Worm (Caenorhabditis elegans): ENCODE measurements around the gene dgk-4.

dgk-4 gene

DNA sequence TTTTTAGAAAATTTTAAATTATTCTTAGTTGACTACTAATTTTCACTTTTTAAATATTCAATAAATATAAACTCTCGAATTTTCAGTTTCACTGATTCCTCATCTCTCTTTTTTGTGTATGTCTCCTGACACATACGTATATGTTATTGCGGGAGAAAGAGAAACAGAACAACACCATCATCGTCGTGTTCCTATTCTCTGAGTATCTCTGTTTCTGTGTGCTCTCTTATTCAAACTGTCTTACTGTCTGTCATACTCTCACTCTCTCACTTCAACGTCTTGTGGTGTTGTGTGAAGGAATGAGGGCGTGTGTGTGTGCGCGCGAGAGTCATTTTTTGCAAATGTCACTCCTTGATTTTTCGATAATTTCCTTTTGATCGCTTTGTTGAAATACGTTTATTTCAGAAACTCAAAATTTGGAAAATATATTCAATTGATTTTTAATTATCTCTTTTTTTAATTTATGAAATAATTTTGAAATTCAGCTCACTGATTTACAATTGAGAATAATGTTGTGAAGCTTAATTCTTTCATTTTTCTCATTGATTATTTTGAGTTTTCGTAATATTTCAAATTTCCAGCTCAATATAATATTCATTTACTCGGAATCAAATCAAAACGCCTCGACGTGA lies 10.9 kb upstream of the dgk-4 start, which contains the start of gene lin-49:
lin-49 (plus strand) TSS at position 582 of the 632 bp plus-strand sequence.
- TF ChIP-seq K02D7.2 (tag; optimal IDR thresholded peaks at IDR 0.05) (no peak), ceh-31 (tag; optimal IDR thresholded peaks at IDR 0.05) (peak; percentile 43), ama-1 (optimal IDR thresholded peaks at IDR 0.05) (no peak), npax-4 (tag; optimal IDR thresholded peaks at IDR 0.05) (no peak), C38D4.7 (GFP tag; optimal IDR thresholded peaks at IDR 0.05) (no peak), unc-55 (GFP tag; optimal IDR thresholded peaks at IDR 0.05) (peak; percentile 38), pha-4 (tag; optimal IDR thresholded peaks at IDR 0.05) (no peak), tbx-2 (tag; optimal IDR thresholded peaks at IDR 0.05) (peak; percentile 53), ceh-18 (tag; optimal IDR thresholded peaks at IDR 0.05) (no peak), lim-6 (tag; optimal IDR thresholded peaks at IDR 0.05) (no peak), ref-2 (tag; optimal IDR thresholded peaks at IDR 0.05) (no peak), nfya-1 (tag; optimal IDR thresholded peaks at IDR 0.05) (peak; percentile 55), syd-9 (tag; optimal IDR thresholded peaks at IDR 0.05) (no peak), hlh-30 (tag; optimal IDR thresholded peaks at IDR 0.05; ENCODE audit: insufficient read depth) (peak; percentile 79), ceh-22 (tag; optimal IDR thresholded peaks at IDR 0.05) (no peak), unc-3 (GFP tag; conservative IDR thresholded peaks at IDR 0.05) (no peak), unc-3 (tag; optimal IDR thresholded peaks at IDR 0.05) (no peak), ztf-16 (tag; optimal IDR thresholded peaks at IDR 0.05) (no peak), hlh-13 (GFP tag; optimal IDR thresholded peaks at IDR 0.05) (no peak)

DNA sequence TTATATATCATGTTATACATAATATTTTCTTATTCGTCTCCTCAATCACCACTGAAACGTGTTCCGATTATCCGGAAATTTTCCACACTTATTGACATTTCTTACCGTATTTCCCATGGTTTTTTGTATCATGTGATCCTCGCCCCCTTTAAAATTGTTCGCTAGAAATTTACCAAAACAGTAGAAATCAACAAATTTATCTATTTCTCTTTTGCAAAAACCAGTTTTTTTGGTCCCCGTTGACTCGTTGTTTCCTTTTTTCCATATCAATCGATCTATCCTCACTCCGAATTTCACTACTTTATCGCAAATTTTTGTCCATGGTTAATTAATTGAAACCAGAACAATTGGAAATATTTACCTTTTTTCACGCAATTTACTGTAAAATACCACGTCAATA lies 5.4 kb upstream of the dgk-4 start:
- TF ChIP-seq hlh-8 (tag; optimal IDR thresholded peaks at IDR 0.05) (no peak), pqm-1 (tag; optimal IDR thresholded peaks at IDR 0.05) (no peak), pag-3 (tag; optimal IDR thresholded peaks at IDR 0.05; ENCODE audit: borderline replicate concordance) (no peak), unc-42 (tag; optimal IDR thresholded peaks at IDR 0.05) (no peak), madf-2 (tag; optimal IDR thresholded peaks at IDR 0.05) (no peak), sox-2 (GFP tag; IDR thresholded peaks at IDR 0.05) (no peak), ets-4 (tag; optimal IDR thresholded peaks at IDR 0.05) (no peak), ttx-3 (tag; optimal IDR thresholded peaks at IDR 0.05) (no peak), dmd-4 (tag; optimal IDR thresholded peaks at IDR 0.05; ENCODE audit: borderline replicate concordance) (no peak), elt-4 (tag; optimal IDR thresholded peaks at IDR 0.05) (no peak)

DNA sequence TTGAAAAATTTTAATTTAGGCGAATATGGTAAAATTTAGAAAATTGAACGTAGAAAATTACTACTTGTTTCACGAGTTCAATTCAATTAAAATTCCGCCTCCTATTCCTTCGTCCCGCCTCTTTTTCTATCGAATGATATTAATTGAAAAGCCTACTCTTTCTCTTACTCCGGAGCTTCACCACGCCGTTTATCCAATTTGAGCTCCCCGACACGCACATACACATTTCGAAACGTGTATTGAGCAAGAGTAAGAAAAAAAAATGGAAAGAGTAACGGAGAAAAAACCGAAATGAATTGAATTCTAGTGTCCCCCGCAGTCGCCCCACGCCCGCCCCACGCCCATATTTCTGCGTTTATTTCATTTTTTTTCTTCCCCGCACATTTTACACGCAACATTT lies 4.8 kb upstream of the dgk-4 start:
- TF ChIP-seq unc-42 (tag; optimal IDR thresholded peaks at IDR 0.05), result peak; percentile 77
- no peak for TF ChIP-seq hlh-15 (tag; optimal IDR thresholded peaks at IDR 0.05)

DNA sequence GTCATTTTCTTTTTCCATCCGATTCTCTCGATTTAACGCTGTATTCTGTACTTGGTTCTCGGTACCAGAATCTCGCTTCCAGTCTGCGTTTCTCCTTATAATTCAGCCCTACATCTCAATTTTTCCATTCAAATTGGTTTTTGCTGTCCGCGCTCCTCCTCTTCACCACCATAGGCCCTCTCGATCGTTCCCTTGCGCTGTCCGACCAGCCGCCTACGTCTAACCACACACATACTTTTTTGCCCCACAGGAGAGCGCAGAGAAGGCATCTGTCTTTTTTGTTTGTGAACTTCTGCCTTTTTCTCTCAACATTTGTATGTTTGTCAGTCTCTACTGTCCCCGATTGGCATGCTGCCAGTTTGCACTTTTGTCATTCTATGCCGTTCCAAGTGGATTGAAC lies 3.8 kb upstream of the dgk-4 start, which contains the start of gene F42A9.11:
F42A9.11 (plus strand) TSS at position 310 of the 400 bp plus-strand sequence.
- TF ChIP-seq ceh-6 (GFP tag; optimal IDR thresholded peaks at IDR 0.05) (no peak), npax-4 (tag; optimal IDR thresholded peaks at IDR 0.05) (no peak), ref-2 (tag; optimal IDR thresholded peaks at IDR 0.05) (no peak), unc-86 (tag; optimal IDR thresholded peaks at IDR 0.05) (no peak), dve-1 (tag; optimal IDR thresholded peaks at IDR 0.05) (no peak), ceh-34 (tag; optimal IDR thresholded peaks at IDR 0.05) (no peak), pag-3 (tag; optimal IDR thresholded peaks at IDR 0.05; ENCODE audit: borderline replicate concordance) (no peak), lin-11 (tag; optimal IDR thresholded peaks at IDR 0.05) (no peak), odd-2 (tag; optimal IDR thresholded peaks at IDR 0.05) (no peak), ceh-18 (tag; optimal IDR thresholded peaks at IDR 0.05) (peak; percentile 4), gmeb-2 (tag; optimal IDR thresholded peaks at IDR 0.05) (no peak), pha-4 (tag; optimal IDR thresholded peaks at IDR 0.05) (no peak), ceh-24 (tag; optimal IDR thresholded peaks at IDR 0.05) (no peak), nhr-11 (tag; optimal IDR thresholded peaks at IDR 0.05) (no peak), hlh-6 (tag; optimal IDR thresholded peaks at IDR 0.05) (peak; percentile 53), ceh-19 (GFP tag; optimal IDR thresholded peaks at IDR 0.05) (no peak), tbx-7 (tag; optimal IDR thresholded peaks at IDR 0.05) (no peak), ceh-9 (tag; optimal IDR thresholded peaks at IDR 0.05) (no peak), syd-9 (tag; optimal IDR thresholded peaks at IDR 0.05) (no peak), sdc-2 (tag; optimal IDR thresholded peaks at IDR 0.05) (peak; percentile 38), rnt-1 (tag; optimal IDR thresholded peaks at IDR 0.05) (no peak), pqm-1 (tag; optimal IDR thresholded peaks at IDR 0.05) (no peak), pros-1 (tag; optimal IDR thresholded peaks at IDR 0.05) (peak; percentile 14), C08G9.2 (tag; optimal IDR thresholded peaks at IDR 0.05) (peak; percentile 17), ceh-45 (GFP tag; IDR thresholded peaks at IDR 0.05) (no peak), tbx-2 (tag; optimal IDR thresholded peaks at IDR 0.05) (peak; percentile 8)

Data from whole organism, late embryonic.